Worm (Caenorhabditis elegans) whole organism, L2 larva: ENCODE results near the gene F14F9.6.
A peak's percentile ranks its signal among the peaks of the same experiment; 100 is the strongest.

Experiments used
- C34F6.9 ChIP-seq: fragments of 150-350 bp; optimal IDR thresholded peaks from 2 replicates; lab custom pipeline; 2014; ENCODE audit warnings: missing biosample characterization, missing genetic modification characterization
- F13H6.1 ChIP-seq: sonication (generic microtip); optimal IDR thresholded peaks from 2 replicates; lab custom pipeline; 2016; ENCODE audit warnings: missing genetic modification characterization, missing compliant biosample characterization
- R02D3.7 ChIP-seq: fragments of 150-350 bp; optimal IDR thresholded peaks from 2 replicates; lab custom pipeline; 2014; ENCODE audit warnings: missing biosample characterization, missing genetic modification characterization
- Y55F3AM.14 ChIP-seq: fragments of 200-800 bp; sonication (Bioruptor generic); optimal IDR thresholded peaks from 2 replicates; lab custom pipeline; 2018; ENCODE audit warnings: mild to moderate bottlenecking, missing genetic modification characterization, missing compliant biosample characterization
- aly-2 ChIP-seq: fragments of 150-350 bp; optimal IDR thresholded peaks from 2 replicates; lab custom pipeline; 2014; ENCODE audit warnings: missing biosample characterization, missing genetic modification characterization
- blmp-1 ChIP-seq: sonication (generic microtip); optimal IDR thresholded peaks from 2 replicates; lab custom pipeline; 2017; ENCODE audit warnings: missing genetic modification characterization, mild to moderate bottlenecking, missing compliant biosample characterization, antibody characterized with exemption, moderate library complexity; ENCODE audit not compliant: insufficient read depth
- ceh-16 ChIP-seq: fragments of 150-350 bp; optimal IDR thresholded peaks from 2 replicates; lab custom pipeline; 2014; ENCODE audit warnings: missing biosample characterization, missing genetic modification characterization
- dmd-4 ChIP-seq: sonication (generic microtip); optimal IDR thresholded peaks from 2 replicates; lab custom pipeline; 2017; ENCODE audit warnings: missing biosample characterization, missing genetic modification characterization
- egl-27 ChIP-seq: sonication (generic microtip); optimal IDR thresholded peaks from 3 replicates; lab custom pipeline; 2017; ENCODE audit warnings: missing biosample characterization, missing genetic modification reagents, missing genetic modification characterization
- elt-3 ChIP-seq: sonication (generic microtip); optimal IDR thresholded peaks from 2 replicates; lab custom pipeline; 2017; ENCODE audit warnings: missing biosample characterization, missing genetic modification characterization
- fos-1 ChIP-seq: fragments of 150-350 bp; optimal IDR thresholded peaks from 2 replicates; lab custom pipeline; 2014; ENCODE audit warnings: missing biosample characterization, missing genetic modification characterization
- gmeb-1 ChIP-seq: fragments of 150-350 bp; optimal IDR thresholded peaks from 2 replicates; lab custom pipeline; 2014; ENCODE audit warnings: missing biosample characterization, missing genetic modification characterization
- lin-13 ChIP-seq: fragments of 150-350 bp; optimal IDR thresholded peaks from 2 replicates; lab custom pipeline; 2014; ENCODE audit warnings: missing biosample characterization, missing genetic modification reagents, missing genetic modification characterization
- lin-39 ChIP-seq: fragments of 150-350 bp; optimal IDR thresholded peaks from 2 replicates; lab custom pipeline; 2014; ENCODE audit warnings: missing biosample characterization, missing genetic modification reagents, missing genetic modification characterization
- lsy-2 ChIP-seq, 2 experiments: fragments of 150-350 bp in 1 of 2; sonication (generic microtip) in 1 of 2; optimal IDR thresholded peaks; 2 replicates each; lab custom pipeline; 2014 to 2017; ENCODE audit warnings: missing biosample characterization in 2 of 2, missing genetic modification characterization in 2 of 2
- mab-5 ChIP-seq: fragments of 150-350 bp; optimal IDR thresholded peaks from 2 replicates; lab custom pipeline; 2014; ENCODE audit warnings: missing biosample characterization, missing genetic modification characterization
- mdl-1 ChIP-seq, 2 experiments: fragments of 150-350 bp in 1 of 2; sonication (generic microtip) in 1 of 2; optimal IDR thresholded peaks; 2 replicates each; lab custom pipeline; 2017; ENCODE audit warnings: missing biosample characterization in 2 of 2, missing genetic modification characterization in 2 of 2
- nhr-11 ChIP-seq: fragments of 150-350 bp; optimal IDR thresholded peaks from 2 replicates; lab custom pipeline; 2014; ENCODE audit warnings: missing biosample characterization, missing genetic modification characterization
- nhr-129 ChIP-seq: fragments of 150-350 bp; optimal IDR thresholded peaks from 2 replicates; lab custom pipeline; 2014; ENCODE audit warnings: missing biosample characterization, missing genetic modification characterization
- nhr-21 ChIP-seq: fragments of 150-350 bp; optimal IDR thresholded peaks from 2 replicates; lab custom pipeline; 2014; ENCODE audit warnings: missing biosample characterization, missing genetic modification characterization
- nhr-237 ChIP-seq: fragments of 150-350 bp; optimal IDR thresholded peaks from 2 replicates; lab custom pipeline; 2014; ENCODE audit warnings: missing biosample characterization, missing genetic modification characterization
- nhr-25 ChIP-seq: fragments of 150-350 bp; sonication (generic microtip); optimal IDR thresholded peaks from 3 replicates; lab custom pipeline; 2014; ENCODE audit warnings: missing biosample characterization, missing genetic modification characterization
- nhr-6 ChIP-seq: fragments of 150-350 bp; optimal IDR thresholded peaks from 2 replicates; lab custom pipeline; 2014; ENCODE audit warnings: missing biosample characterization, missing genetic modification characterization
- sem-4 ChIP-seq: fragments of 150-350 bp; optimal IDR thresholded peaks from 2 replicates; lab custom pipeline; 2014; ENCODE audit warnings: missing biosample characterization, missing genetic modification reagents, missing genetic modification characterization
- skn-1 ChIP-seq: sonication (generic microtip); optimal IDR thresholded peaks from 2 replicates; lab custom pipeline; 2017; ENCODE audit warnings: missing biosample characterization, missing genetic modification characterization
- unc-39 ChIP-seq: fragments of 150-350 bp; optimal IDR thresholded peaks from 2 replicates; lab custom pipeline; 2014; ENCODE audit warnings: missing biosample characterization, missing genetic modification characterization
- unc-55 ChIP-seq: fragments of 150-350 bp; sonication (generic microtip); optimal IDR thresholded peaks from 3 replicates; lab custom pipeline; 2014; ENCODE audit warnings: missing biosample characterization, missing genetic modification reagents, missing genetic modification characterization
- zag-1 ChIP-seq: fragments of 150-350 bp; optimal IDR thresholded peaks from 2 replicates; lab custom pipeline; 2014; ENCODE audit warnings: missing biosample characterization, missing genetic modification characterization
- ztf-1 ChIP-seq: fragments of 200-800 bp; sonication (Bioruptor generic); conservative IDR thresholded peaks from 2 replicates; pipeline ENCODE4 v1.3.6; 2022; ENCODE audit warnings: missing genetic modification characterization, missing compliant biosample characterization

F14F9.6 gene

DNA sequence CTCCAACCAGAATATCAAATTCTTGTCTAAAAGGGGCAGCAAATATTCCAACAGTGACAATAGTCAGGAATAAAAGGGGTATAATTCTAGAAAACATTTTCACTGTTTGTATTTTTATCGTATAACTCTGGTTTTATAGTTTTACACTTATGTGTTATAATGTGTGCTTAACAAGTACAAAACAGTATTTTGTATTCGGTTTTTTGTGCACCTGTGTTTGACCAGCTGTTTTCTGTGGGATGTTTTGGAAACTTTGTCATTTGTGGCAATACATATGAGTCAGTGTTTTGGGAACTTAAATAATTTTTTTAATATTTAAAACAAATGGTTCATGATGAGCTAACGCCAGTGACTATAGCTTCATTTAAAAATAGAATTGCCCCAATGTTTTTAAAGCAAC, at the start of gene F14F9.6:
Gene F14F9.6, minus strand, starts transcription at position 101 of the 400 bp plus-strand sequence.
- TF ChIP-seq nhr-11 (tag; lab: Kevin White, UChicago), result no peak

DNA sequence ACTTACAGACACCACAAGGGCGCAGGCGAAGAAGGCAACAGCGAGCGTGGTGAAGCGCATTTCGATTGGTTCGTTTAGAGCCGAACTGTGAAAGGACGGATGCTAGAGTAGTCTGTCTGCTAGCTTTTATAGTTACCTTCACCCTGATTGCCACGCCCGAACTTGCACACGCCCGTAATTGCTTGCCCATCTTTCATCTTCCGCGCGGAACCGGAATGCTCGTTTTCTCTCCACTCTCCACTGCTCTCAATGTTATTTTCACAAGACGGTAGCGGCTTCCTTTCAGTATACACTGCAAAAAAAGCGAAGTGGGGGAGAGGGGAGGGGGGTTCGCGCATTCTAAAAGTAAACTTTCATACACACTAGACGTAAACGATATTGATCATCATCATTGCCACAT, 48.2 kb upstream of the F14F9.6 start, which contains the start of gene abu-8:
Gene abu-8, minus strand, starts transcription at position 101 of the 400 bp plus-strand sequence.
- no peak for TF ChIP-seq ceh-16 (tag; lab: Kevin White, UChicago)

DNA sequence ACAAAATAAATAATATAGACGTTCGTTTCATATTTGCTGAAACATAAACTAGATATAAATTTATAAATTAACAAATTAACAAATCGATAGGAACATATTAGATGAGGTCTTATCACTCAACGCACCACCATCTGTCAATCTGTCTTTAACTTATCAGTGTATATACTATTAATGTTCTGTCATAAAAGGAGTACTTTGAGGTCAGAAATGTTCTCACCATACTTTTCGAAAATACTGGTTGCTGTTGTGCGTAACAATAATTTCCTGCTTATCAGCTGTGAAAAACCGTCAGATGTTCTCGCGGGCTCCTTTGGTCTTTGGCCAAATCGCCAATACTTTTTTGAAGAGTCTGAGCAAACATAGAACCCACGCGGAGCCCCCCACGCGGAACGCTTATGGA, 46.2 kb upstream of the F14F9.6 start, which contains the start of gene C03A7.13:
Gene C03A7.13, minus strand, starts transcription at position 43 of the 400 bp plus-strand sequence.
- no peak for TF ChIP-seq sem-4 (tag; lab: Kevin White, UChicago)
- no peak for TF ChIP-seq mab-5 (tag; lab: Kevin White, UChicago)
- peak; percentile 49 for TF ChIP-seq fos-1 (tag; lab: Kevin White, UChicago)
- TF ChIP-seq nhr-129 (tag; lab: Kevin White, UChicago), result no peak
- no peak for TF ChIP-seq nhr-6

DNA sequence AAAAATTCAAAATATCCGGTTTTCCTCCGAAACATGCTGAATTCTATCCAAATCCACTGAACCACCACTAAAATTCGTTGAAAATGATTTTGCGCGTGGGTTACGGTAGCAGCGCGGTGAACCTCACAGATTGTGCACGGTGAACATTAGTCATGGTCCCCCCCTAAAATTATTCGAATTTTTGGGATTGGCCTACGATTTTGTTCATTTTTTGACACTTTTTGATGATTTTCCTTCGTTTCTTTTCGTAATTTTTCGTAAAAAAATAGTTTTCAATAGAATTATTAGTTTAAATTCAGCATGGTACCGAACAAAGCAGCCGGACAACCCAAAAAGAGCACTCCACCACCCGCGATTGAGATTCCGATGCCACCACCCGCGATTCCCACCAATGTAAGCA, 35.3 kb upstream of the F14F9.6 start, which contains the start of gene C03A7.2:
Gene C03A7.2, plus strand, starts transcription at position 301 of the 400 bp plus-strand sequence.
- TF ChIP-seq fos-1 (tag; lab: Kevin White, UChicago) (no peak), nhr-129 (tag; lab: Kevin White, UChicago) (no peak), blmp-1 (tag; lab: Kevin White, UChicago) (no peak), R02D3.7 (tag; lab: Kevin White, UChicago) (no peak), Y55F3AM.14 (no peak), aly-2 (no peak)
- TF ChIP-seq, all 48 proteins: peak for 0

DNA sequence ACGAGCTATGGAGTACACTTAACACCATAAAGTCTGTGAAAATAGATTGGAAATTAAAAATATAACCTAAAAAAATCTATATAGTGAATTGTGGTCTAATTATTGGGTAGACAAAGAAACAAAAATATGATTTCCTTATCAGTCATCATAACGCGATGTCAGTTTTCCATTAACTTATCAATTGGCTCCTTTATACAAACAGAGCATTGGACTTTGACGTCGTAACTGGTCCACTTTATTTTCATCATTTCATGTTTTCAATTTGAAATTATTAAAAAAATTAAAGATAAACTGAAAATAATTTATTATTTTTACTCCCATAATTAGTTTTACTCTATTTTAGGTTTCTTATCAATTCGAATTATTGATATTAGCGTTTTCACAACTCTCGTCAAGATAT, 31.8 kb upstream of the F14F9.6 start:
- TF ChIP-seq elt-3, result no peak
- TF ChIP-seq ztf-1 (GFP tag; lab: Robert Waterston, UW), result no peak
- TF ChIP-seq nhr-6, result no peak
- TF ChIP-seq unc-39, result no peak
- no peak for TF ChIP-seq nhr-25 (tag; lab: Kevin White, UChicago)
- no peak for TF ChIP-seq dmd-4 (tag; lab: Kevin White, UChicago)
- TF ChIP-seq skn-1 (tag; lab: Kevin White, UChicago), result no peak
- no peak for TF ChIP-seq F13H6.1 (tag; lab: Kevin White, UChicago)
- no peak for TF ChIP-seq lsy-2 (tag; optimal IDR thresholded peaks at IDR 0.05; lab: Kevin White, UChicago)
- no peak for TF ChIP-seq C34F6.9 (tag; lab: Kevin White, UChicago)
- no peak for TF ChIP-seq aly-2
- TF ChIP-seq, all 48 proteins: peak for 0

DNA sequence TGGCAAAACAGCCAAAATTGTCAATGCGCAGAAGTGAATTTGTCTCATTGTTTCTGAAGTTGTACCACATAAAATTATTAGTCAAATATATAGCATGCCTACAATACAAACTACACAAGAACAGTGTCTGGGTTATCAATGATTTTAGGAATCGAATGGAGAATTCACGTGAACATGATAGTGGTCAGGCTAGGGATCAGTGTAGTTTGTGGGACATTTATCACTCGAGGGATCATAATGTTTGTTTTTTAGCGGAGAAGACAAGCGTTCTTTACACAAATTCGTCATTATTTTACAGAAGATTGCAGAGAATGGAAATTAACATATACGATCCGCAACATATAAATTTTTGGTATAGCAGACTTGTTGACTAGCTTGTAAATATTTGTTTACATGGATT, 30.9 kb upstream of the F14F9.6 start, which contains the start of gene ugt-51:
Gene ugt-51, minus strand, starts transcription at position 101 of the 400 bp plus-strand sequence.
- TF ChIP-seq blmp-1 (tag; lab: Kevin White, UChicago), result no peak
- TF ChIP-seq ztf-1 (GFP tag; lab: Robert Waterston, UW), result no peak
- no peak for TF ChIP-seq gmeb-1 (tag; lab: Kevin White, UChicago)
- no peak for TF ChIP-seq aly-2
- TF ChIP-seq mdl-1 (tag; optimal IDR thresholded peaks at IDR 0.05; lab: Kevin White, UChicago), result no peak
- TF ChIP-seq zag-1, result no peak
- no peak for TF ChIP-seq lin-39 (tag; lab: Kevin White, UChicago)
- no peak for TF ChIP-seq egl-27 (tag; lab: Kevin White, UChicago)

DNA sequence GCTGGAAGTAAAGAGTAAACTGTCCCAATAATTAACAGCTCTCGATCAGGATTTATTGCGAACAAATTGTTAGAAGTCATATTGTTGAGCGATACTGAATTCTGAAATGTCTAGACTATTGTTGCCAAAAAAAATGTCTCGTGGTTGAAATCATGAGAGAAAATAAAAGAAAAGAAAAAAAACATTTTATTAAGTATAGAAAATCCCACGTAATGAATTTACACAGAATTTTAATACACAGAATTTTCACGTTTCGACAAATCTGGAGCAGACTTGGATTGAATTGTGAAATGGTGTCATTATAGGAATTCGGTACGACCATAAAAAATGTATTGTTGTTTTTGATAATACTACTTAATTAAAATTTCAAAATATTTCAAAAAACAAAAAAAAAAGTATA, 26.5 kb upstream of the F14F9.6 start, which contains the start of gene srt-65:
Gene srt-65, minus strand, starts transcription at position 101 of the 400 bp plus-strand sequence.
- TF ChIP-seq lin-13 (GFP tag; lab: Kevin White, UChicago) (no peak), nhr-237 (tag; lab: Kevin White, UChicago) (no peak), Y55F3AM.14 (no peak), sem-4 (tag; lab: Kevin White, UChicago) (no peak)
- TF ChIP-seq, all 48 proteins: peak for 0

DNA sequence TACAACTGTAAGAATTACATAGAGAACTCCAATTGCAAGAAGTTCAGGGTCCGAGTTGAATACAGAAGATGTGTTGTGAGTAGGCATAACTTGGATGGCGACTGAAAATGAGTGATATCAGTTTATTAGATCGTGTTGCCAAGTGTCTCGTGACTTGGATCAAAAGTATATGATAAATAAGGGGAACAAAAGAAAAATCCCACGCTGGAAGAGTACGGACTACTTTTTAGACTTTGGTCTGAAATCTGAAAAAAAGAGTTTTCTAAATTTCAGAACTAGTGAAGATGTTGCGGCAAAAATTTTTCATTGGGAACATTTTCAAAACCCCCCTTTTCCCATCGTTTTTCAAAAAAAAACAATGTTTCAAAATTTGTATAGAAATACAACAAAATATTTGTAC, 23.3 kb upstream of the F14F9.6 start, which contains the start of gene srt-64:
Gene srt-64, minus strand, starts transcription at position 101 of the 400 bp plus-strand sequence.
- TF ChIP-seq unc-55, result no peak
- no peak for TF ChIP-seq nhr-21 (tag; lab: Kevin White, UChicago)
- TF ChIP-seq, all 48 proteins: peak for 0
